Fruit fly (Drosophila melanogaster) whole organism, wandering third instar larva: ENCODE results near the gene CG17549.

Source experiments
- OdsH ChIP-seq: fragments of 200-800 bp; sonication (Bioruptor generic); optimal IDR thresholded peaks from 2 replicates; lab custom pipeline; 2016; ENCODE audit warnings: missing biosample characterization, mild to moderate bottlenecking, missing genetic modification characterization
- h ChIP-seq: fragments of 200-800 bp; sonication (Bioruptor generic); optimal IDR thresholded peaks from 3 replicates; lab custom pipeline; 2016; ENCODE audit warnings: missing biosample characterization, mild to moderate bottlenecking, missing genetic modification characterization

dm6 chr2L:19362734-19363363 is 27.0 kb downstream of the CG17549 start, which contains the start of gene dnt:
- TF ChIP-seq h (no peak), OdsH (GFP tag; lab: Kevin White, UChicago) (no peak)
